Fruit fly (Drosophila melanogaster) whole organism, embryonic: Measurements from ENCODE around the gene CG13675.
A peak's percentile ranks its signal among the peaks of the same experiment; 100 is the strongest.

Experiments used
- ATbp ChIP-seq: fragments of 200-800 bp; sonication (Bioruptor generic); optimal IDR thresholded peaks from 2 replicates; lab custom pipeline; 2017; ENCODE audit warnings: missing biosample characterization, mild to moderate bottlenecking, missing genetic modification characterization, missing genetic modification reagents
- Atf-2 ChIP-seq: fragments of 200-800 bp; sonication (Bioruptor generic); optimal IDR thresholded peaks from 2 replicates; lab custom pipeline; 2016; ENCODE audit warnings: missing biosample characterization, missing genetic modification characterization
- B-H1 ChIP-seq: fragments of 200-800 bp; sonication (Bioruptor generic); IDR thresholded peaks from 3 replicates; pipeline ENCODE4 v1.3.6; 2022; ENCODE audit warnings: missing biosample characterization, missing genetic modification characterization
- CG10147 ChIP-seq: fragments of 200-800 bp; sonication (Bioruptor generic); optimal IDR thresholded peaks from 2 replicates; lab custom pipeline; 2019; ENCODE audit warnings: missing biosample characterization, mild to moderate bottlenecking, missing genetic modification characterization, moderate library complexity
- CG10979 ChIP-seq: fragments of 200-800 bp; sonication (Bioruptor generic); optimal IDR thresholded peaks from 2 replicates; lab custom pipeline; 2018; ENCODE audit warnings: missing biosample characterization, mild to moderate bottlenecking, missing genetic modification characterization, moderate library complexity
- CG11456 ChIP-seq: fragments of 200-800 bp; sonication (Bioruptor generic); IDR thresholded peaks from 3 replicates; pipeline ENCODE4 v1.3.6; 2022; ENCODE audit warnings: missing biosample characterization, missing genetic modification characterization
- CG11723 ChIP-seq: fragments of 200-800 bp; sonication (Bioruptor generic); optimal IDR thresholded peaks from 2 replicates; lab custom pipeline; 2017; ENCODE audit warnings: missing biosample characterization, mild to moderate bottlenecking, missing genetic modification characterization
- CG12744 ChIP-seq: fragments of 200-800 bp; sonication (Bioruptor generic); optimal IDR thresholded peaks from 2 replicates; lab custom pipeline; 2016; ENCODE audit warnings: missing biosample characterization, missing genetic modification characterization
- CG14965 ChIP-seq: fragments of 200-800 bp; sonication (Bioruptor generic); optimal IDR thresholded peaks from 2 replicates; lab custom pipeline; 2016; ENCODE audit warnings: missing biosample characterization, missing genetic modification characterization, borderline replicate concordance
- CG31365 ChIP-seq: fragments of 200-800 bp; sonication (Bioruptor generic); optimal IDR thresholded peaks from 2 replicates; lab custom pipeline; 2018; ENCODE audit warnings: missing biosample characterization, mild to moderate bottlenecking, missing genetic modification characterization
- CG3847 ChIP-seq: fragments of 200-800 bp; sonication (Bioruptor generic); IDR thresholded peaks from 2 replicates; pipeline ENCODE4 v1.3.6; 2022; ENCODE audit warnings: missing biosample characterization, missing genetic modification characterization
- CG4820 ChIP-seq: fragments of 200-800 bp; sonication (Bioruptor generic); optimal IDR thresholded peaks from 3 replicates; lab custom pipeline; 2016; ENCODE audit warnings: missing biosample characterization, missing genetic modification characterization
- CG7987 ChIP-seq: fragments of 200-800 bp; sonication (Bioruptor generic); optimal IDR thresholded peaks from 2 replicates; lab custom pipeline; 2018; ENCODE audit warnings: missing biosample characterization, mild to moderate bottlenecking, missing genetic modification characterization, moderate library complexity
- CG9817 ChIP-seq: fragments of 200-800 bp; sonication (Bioruptor generic); optimal IDR thresholded peaks from 2 replicates; lab custom pipeline; 2018; ENCODE audit warnings: missing biosample characterization, mild to moderate bottlenecking, missing genetic modification characterization, moderate library complexity
- CoRest ChIP-seq: fragments of 200-800 bp; sonication (Bioruptor generic); optimal IDR thresholded peaks from 3 replicates; lab custom pipeline; 2018; ENCODE audit warnings: missing biosample characterization, mild to moderate bottlenecking, missing genetic modification characterization, moderate library complexity
- CrebB ChIP-seq: fragments of 200-800 bp; sonication (Bioruptor generic); optimal IDR thresholded peaks from 3 replicates; lab custom pipeline; 2018; ENCODE audit warnings: missing biosample characterization, mild to moderate bottlenecking, missing genetic modification characterization
- D19B ChIP-seq: fragments of 200-800 bp; sonication (Bioruptor generic); optimal IDR thresholded peaks from 2 replicates; lab custom pipeline; 2017; ENCODE audit warnings: missing biosample characterization, mild to moderate bottlenecking, missing genetic modification characterization
- Dll ChIP-seq: fragments of 200-800 bp; sonication (Bioruptor generic); IDR thresholded peaks from 4 replicates; pipeline ENCODE4 v1.3.6; 2022; ENCODE audit warnings: missing biosample characterization, missing genetic modification characterization; ENCODE audit not compliant: partially characterized antibody
- Doc3 ChIP-seq: fragments of 200-800 bp; sonication (Bioruptor generic); IDR thresholded peaks from 3 replicates; pipeline ENCODE4 v1.3.6; 2022; ENCODE audit warnings: missing biosample characterization, missing genetic modification characterization; ENCODE audit not compliant: partially characterized antibody
- E2f1 ChIP-seq: fragments of 200-800 bp; sonication (Bioruptor generic); IDR thresholded peaks from 2 replicates; pipeline ENCODE4 v1.3.6; 2022; ENCODE audit warnings: missing biosample characterization, missing genetic modification characterization
- Ets97D ChIP-seq: fragments of 200-800 bp; sonication (Bioruptor generic); optimal IDR thresholded peaks from 3 replicates; lab custom pipeline; 2016; ENCODE audit warnings: missing biosample characterization, missing genetic modification characterization
- Fer3 ChIP-seq: fragments of 200-800 bp; sonication (Bioruptor generic); optimal IDR thresholded peaks from 2 replicates; lab custom pipeline; 2018; ENCODE audit warnings: missing biosample characterization, mild to moderate bottlenecking, missing genetic modification characterization, moderate library complexity
- Hey ChIP-seq: fragments of 200-800 bp; sonication (Bioruptor generic); optimal IDR thresholded peaks from 3 replicates; lab custom pipeline; 2018; ENCODE audit warnings: missing biosample characterization, mild to moderate bottlenecking, missing genetic modification characterization
- Lhr ChIP-seq: fragments of 200-800 bp; sonication (Bioruptor generic); optimal IDR thresholded peaks from 3 replicates; lab custom pipeline; 2017; ENCODE audit warnings: mild to moderate bottlenecking, missing biosample characterization, missing genetic modification reagents, missing genetic modification characterization
- Lim3 ChIP-seq: fragments of 200-800 bp; sonication (Bioruptor generic); IDR thresholded peaks from 2 replicates; pipeline ENCODE4 v1.3.6; 2022; ENCODE audit warnings: missing biosample characterization, missing genetic modification characterization
- Lpt ChIP-seq: fragments of >200 bp; optimal IDR thresholded peaks from 2 replicates; lab custom pipeline; 2018; ENCODE audit warnings: missing biosample characterization, missing genetic modification characterization
- MBD-R2 ChIP-seq: fragments of 200-800 bp; sonication (Bioruptor generic); IDR thresholded peaks from 2 replicates; pipeline ENCODE4 v1.3.6; 2022; ENCODE audit warnings: missing biosample characterization, missing genetic modification characterization
- Oaz ChIP-seq: fragments of 200-800 bp; sonication (Bioruptor generic); IDR thresholded peaks from 2 replicates; pipeline ENCODE4 v1.3.6; 2022; ENCODE audit warnings: missing biosample characterization, missing genetic modification characterization
- Poxn ChIP-seq: fragments of 200-800 bp; sonication (Bioruptor generic); IDR thresholded peaks from 2 replicates; pipeline ENCODE4 v1.3.6; 2022; ENCODE audit warnings: missing biosample characterization, missing genetic modification characterization
- ab ChIP-seq: fragments of 200-800 bp; sonication (Bioruptor generic); optimal IDR thresholded peaks from 2 replicates; lab custom pipeline; 2016; ENCODE audit warnings: missing biosample characterization, missing genetic modification characterization
- amos ChIP-seq: fragments of 200-800 bp; sonication (Bioruptor generic); IDR thresholded peaks from 2 replicates; pipeline ENCODE4 v1.3.6; 2022; ENCODE audit warnings: missing biosample characterization, missing genetic modification characterization; ENCODE audit not compliant: partially characterized antibody
- ara ChIP-seq: fragments of 200-800 bp; sonication (Bioruptor generic); IDR thresholded peaks from 2 replicates; pipeline ENCODE4 v1.3.6; 2022; ENCODE audit warnings: missing biosample characterization, missing genetic modification characterization
- ase ChIP-seq: fragments of 200-800 bp; sonication (Bioruptor generic); IDR thresholded peaks from 3 replicates; pipeline ENCODE4 v1.3.6; 2022; ENCODE audit warnings: missing biosample characterization, missing genetic modification characterization
- bcd ChIP-seq: fragments of 200-800 bp; sonication (Bioruptor generic); optimal IDR thresholded peaks from 2 replicates; lab custom pipeline; 2017; ENCODE audit warnings: missing biosample characterization, mild to moderate bottlenecking, missing genetic modification characterization
- caup ChIP-seq: fragments of 200-800 bp; sonication (Bioruptor generic); optimal IDR thresholded peaks from 3 replicates; lab custom pipeline; 2017; ENCODE audit warnings: missing biosample characterization, mild to moderate bottlenecking, missing genetic modification characterization, moderate library complexity; ENCODE audit not compliant: severe bottlenecking
- eve ChIP-seq, 2 experiments: fragments of >200 bp; optimal IDR thresholded peaks; 2 replicates each; lab custom pipeline; 2017; ENCODE audit warnings: missing biosample characterization in 2 of 2, missing genetic modification characterization in 2 of 2
- eyg ChIP-seq: fragments of 200-800 bp; sonication (Bioruptor generic); optimal IDR thresholded peaks from 3 replicates; lab custom pipeline; 2016; ENCODE audit warnings: missing biosample characterization, missing genetic modification characterization
- gcm ChIP-seq: fragments of 200-800 bp; sonication (Bioruptor generic); optimal IDR thresholded peaks from 2 replicates; lab custom pipeline; 2019; ENCODE audit warnings: missing biosample characterization, mild to moderate bottlenecking, missing genetic modification characterization, moderate library complexity
- gfzf ChIP-seq: fragments of 200-800 bp; sonication (Bioruptor generic); optimal IDR thresholded peaks from 2 replicates; lab custom pipeline; 2016; ENCODE audit warnings: missing biosample characterization, mild to moderate bottlenecking, missing genetic modification characterization, moderate library complexity
- hkb ChIP-seq, 2 experiments: fragments of 200-800 bp in 1 of 2; fragments of >200 bp in 1 of 2; sonication (Bioruptor generic) in 1 of 2; IDR thresholded peaks in 1 of 2; optimal IDR thresholded peaks in 1 of 2; 2 replicates each; pipeline versions ENCODE4 v1.3.6 to Lab custom; 2017 to 2022; ENCODE audit warnings: missing biosample characterization in 1 of 2, missing genetic modification characterization in 1 of 2
- mam ChIP-seq: fragments of 200-800 bp; sonication (Bioruptor generic); optimal IDR thresholded peaks from 3 replicates; lab custom pipeline; 2016; ENCODE audit warnings: missing biosample characterization, missing genetic modification characterization
- mld ChIP-seq: fragments of 200-800 bp; sonication (Bioruptor generic); IDR thresholded peaks from 3 replicates; pipeline ENCODE4 v1.3.6; 2022; ENCODE audit warnings: missing biosample characterization, missing genetic modification characterization; ENCODE audit not compliant: partially characterized antibody
- pfk ChIP-seq: fragments of 200-800 bp; sonication (Bioruptor generic); optimal IDR thresholded peaks from 2 replicates; lab custom pipeline; 2018; ENCODE audit warnings: missing biosample characterization, mild to moderate bottlenecking, missing genetic modification characterization, moderate library complexity
- prd ChIP-seq, 3 experiments: fragments of >200 bp in 2 of 3; fragments of 200-800 bp in 1 of 3; sonication (Bioruptor generic) in 1 of 3; optimal IDR thresholded peaks in 2 of 3; IDR thresholded peaks in 1 of 3; 2 replicates in 2 of 3; 3 replicates in 1 of 3; pipeline versions ENCODE4 v1.3.6 to Lab custom; 2017 to 2022; ENCODE audit warnings: missing biosample characterization in 1 of 3, missing genetic modification characterization in 1 of 3
- sisA ChIP-seq: fragments of 200-800 bp; sonication (Bioruptor generic); IDR thresholded peaks from 2 replicates; pipeline ENCODE4 v1.3.6; 2022; ENCODE audit warnings: missing biosample characterization, missing genetic modification characterization
- slbo ChIP-seq: fragments of 200-800 bp; sonication (Bioruptor generic); IDR thresholded peaks from 2 replicates; pipeline ENCODE4 v1.3.6; 2022; ENCODE audit warnings: missing biosample characterization, missing genetic modification characterization
- ttk ChIP-seq: fragments of 200-800 bp; sonication (Bioruptor generic); IDR thresholded peaks from 2 replicates; pipeline ENCODE4 v2.1.2; 2022; ENCODE audit warnings: missing biosample characterization, missing genetic modification characterization
- vvl ChIP-seq: fragments of 200-800 bp; sonication (Bioruptor generic); IDR thresholded peaks from 2 replicates; pipeline ENCODE4 v1.3.6; 2022; ENCODE audit warnings: missing biosample characterization, missing genetic modification characterization
- wdn ChIP-seq: fragments of 200-800 bp; sonication (Bioruptor generic); IDR thresholded peaks from 2 replicates; pipeline ENCODE4 v1.3.6; 2022; ENCODE audit warnings: missing biosample characterization, missing genetic modification characterization

The CG13675 gene

dm6 chr3L:8137448-8137906, 27.8 kb downstream of the CG13675 start, which contains the start of the genes Setx and mus301 (continued):
- TF ChIP-seq CoRest (tag; lab: Kevin White, UChicago) = peak; percentile 89
- TF ChIP-seq Hey (tag; lab: Kevin White, UChicago) = no peak
- TF ChIP-seq CG14965 (GFP tag; lab: Kevin White, UChicago) = no peak
- no peak for TF ChIP-seq gcm
- TF ChIP-seq bcd = peak; percentile 81
- TF ChIP-seq Oaz = 0 out of 2 replicates have a peak, but pooled peaks have one; percentile 20
- TF ChIP-seq E2f1 (GFP tag; lab: Robert Waterston, UW) = peak; percentile 79
- peak; percentile 93 for TF ChIP-seq Ets97D
- TF ChIP-seq Doc3 (GFP tag; lab: Robert Waterston, UW) = no peak
- TF ChIP-seq CG10979 (tag; lab: Kevin White, UChicago) = peak; percentile 69
- TF ChIP-seq pfk = no peak
- TF ChIP-seq CG3847 = peak; percentile 93
- no peak for TF ChIP-seq Lim3
- TF ChIP-seq eve (GFP tag; optimal IDR thresholded peaks at IDR 0.05; lab: Kevin White, UChicago) = no peak
- no peak for TF ChIP-seq mld
- peak; percentile 80 for TF ChIP-seq CG4820 (GFP tag; lab: Kevin White, UChicago)
- TF ChIP-seq mam (GFP tag; lab: Kevin White, UChicago) = peak; percentile 87
- peak; percentile 10 for TF ChIP-seq CrebB (tag; lab: Kevin White, UChicago)
- peak; percentile 86 for TF ChIP-seq CG9817 (tag; lab: Kevin White, UChicago)
- TF ChIP-seq Lhr (GFP tag; lab: Kevin White, UChicago) = peak; percentile 95
- TF ChIP-seq sisA (GFP tag; lab: Robert Waterston, UW) = peak; percentile 78
- peak; percentile 74 for TF ChIP-seq Atf-2 (GFP tag; lab: Kevin White, UChicago)
- no peak for TF ChIP-seq CG31365 (tag; lab: Kevin White, UChicago)
- peak; percentile 87 for TF ChIP-seq CG11456 (GFP tag; lab: Robert Waterston, UW)
- TF ChIP-seq ab (GFP tag; lab: Kevin White, UChicago) = peak; percentile 65
- peak; percentile 58; the same call in 2 of the 3 replicates for TF ChIP-seq B-H1
- peak; percentile 40; the same call in 1 of the 2 replicates for TF ChIP-seq amos (GFP tag; lab: Robert Waterston, UW)
- 0 out of 4 replicates have a peak, but pooled peaks have one; percentile 37 for TF ChIP-seq Dll
- peak; percentile 70 for TF ChIP-seq Fer3 (tag; lab: Kevin White, UChicago)
- peak; percentile 66; the same call in 1 of the 2 replicates for TF ChIP-seq wdn (GFP tag; lab: Robert Waterston, UW)
- no peak for TF ChIP-seq D19B (GFP tag; lab: Kevin White, UChicago)
- TF ChIP-seq CG11723 = peak; percentile 64
- no peak for TF ChIP-seq CG10147 (GFP tag; lab: Kevin White, UChicago)
- TF ChIP-seq CG12744 (GFP tag; lab: Kevin White, UChicago) = peak; percentile 73
- peak; percentile 81 for TF ChIP-seq vvl (GFP tag; lab: Robert Waterston, UW)
- peak; percentile 30 for TF ChIP-seq ATbp
- peak; percentile 61 for TF ChIP-seq CG7987
- peak; percentile 90 for TF ChIP-seq slbo
- TF ChIP-seq hkb (optimal IDR thresholded peaks at IDR 0.05; lab: Kevin White, UChicago) = peak; percentile 92
- TF ChIP-seq hkb (GFP tag; IDR thresholded peaks at IDR 0.05; lab: Robert Waterston, UW) = peak; percentile 54; the same call in 1 of the 2 replicates
- no peak for TF ChIP-seq eyg (GFP tag; lab: Kevin White, UChicago)
- TF ChIP-seq MBD-R2 (GFP tag; lab: Robert Waterston, UW) = peak; percentile 96
- peak; percentile 92 for TF ChIP-seq gfzf (GFP tag; lab: Kevin White, UChicago)
- peak; percentile 59; the same call in 1 of the 2 replicates for TF ChIP-seq ara (GFP tag; lab: Robert Waterston, UW)
- no peak for TF ChIP-seq Poxn (GFP tag; lab: Robert Waterston, UW)
- no peak for TF ChIP-seq prd (optimal IDR thresholded peaks at IDR 0.05; lab: Kevin White, UChicago)
- peak; percentile 84 for TF ChIP-seq prd (GFP tag; IDR thresholded peaks at IDR 0.05; lab: Robert Waterston, UW)
- peak; percentile 54; the same call in 1 of the 2 replicates for TF ChIP-seq ttk (GFP tag; lab: Robert Waterston, UW)
- peak; percentile 81 for TF ChIP-seq caup (GFP tag; lab: Kevin White, UChicago)
- TF ChIP-seq Lpt (GFP tag; lab: Kevin White, UChicago) = no peak
- TF ChIP-seq ase (GFP tag; lab: Robert Waterston, UW) = peak; percentile 46; the same call in 2 of the 3 replicates
